Fruit fly (Drosophila melanogaster) whole organism, embryonic: Measurements from ENCODE around the gene CG6015.
A peak's percentile ranks its signal among the peaks of the same experiment; 100 is the strongest.

ENCODE experiments used
- B-H1 ChIP-seq: fragments of 200-800 bp; sonication (Bioruptor generic); IDR thresholded peaks from 3 replicates; pipeline ENCODE4 v1.3.6; 2022; ENCODE audit warnings: missing biosample characterization, missing genetic modification characterization
- Blimp-1 ChIP-seq: fragments of 200-800 bp; sonication (Bioruptor generic); optimal IDR thresholded peaks from 3 replicates; lab custom pipeline; 2018; ENCODE audit warnings: missing biosample characterization, missing genetic modification characterization, mild to moderate bottlenecking, moderate library complexity, missing genetic modification reagents
- CG10147 ChIP-seq: fragments of 200-800 bp; sonication (Bioruptor generic); optimal IDR thresholded peaks from 2 replicates; lab custom pipeline; 2019; ENCODE audit warnings: missing biosample characterization, mild to moderate bottlenecking, missing genetic modification characterization, moderate library complexity
- CG10543 ChIP-seq: fragments of 200-800 bp; sonication (Bioruptor generic); optimal IDR thresholded peaks from 3 replicates; lab custom pipeline; 2017; ENCODE audit warnings: missing biosample characterization, mild to moderate bottlenecking, missing genetic modification characterization, moderate library complexity
- CG10654 ChIP-seq: fragments of 200-800 bp; sonication (Bioruptor generic); optimal IDR thresholded peaks from 2 replicates; lab custom pipeline; 2016; ENCODE audit warnings: missing biosample characterization, missing genetic modification characterization
- CG11398 ChIP-seq: fragments of 200-800 bp; sonication (Bioruptor generic); optimal IDR thresholded peaks from 2 replicates; lab custom pipeline; 2016; ENCODE audit warnings: missing biosample characterization, missing genetic modification characterization
- CG13424 ChIP-seq: fragments of 200-800 bp; sonication (Bioruptor generic); optimal IDR thresholded peaks from 2 replicates; lab custom pipeline; 2019; ENCODE audit warnings: missing biosample characterization, mild to moderate bottlenecking, missing genetic modification characterization, moderate library complexity
- CG13624 ChIP-seq: fragments of 200-800 bp; sonication (Bioruptor generic); optimal IDR thresholded peaks from 2 replicates; lab custom pipeline; 2016; ENCODE audit warnings: missing biosample characterization, missing genetic modification characterization
- CG17385 ChIP-seq: fragments of 200-800 bp; sonication (Bioruptor generic); optimal IDR thresholded peaks from 3 replicates; lab custom pipeline; 2018; ENCODE audit warnings: missing biosample characterization, mild to moderate bottlenecking, missing genetic modification characterization
- CG18262 ChIP-seq: fragments of 200-800 bp; optimal IDR thresholded peaks from 3 replicates; lab custom pipeline; 2019; ENCODE audit warnings: missing biosample characterization, mild to moderate bottlenecking, missing genetic modification characterization, moderate library complexity
- CG33557 ChIP-seq: fragments of 200-800 bp; sonication (Bioruptor generic); optimal IDR thresholded peaks from 2 replicates; lab custom pipeline; 2019; ENCODE audit warnings: missing biosample characterization, mild to moderate bottlenecking, missing genetic modification characterization, moderate library complexity
- CG42726 ChIP-seq: fragments of 200-800 bp; sonication (Bioruptor generic); IDR thresholded peaks from 2 replicates; pipeline ENCODE4 v1.3.6; 2022; ENCODE audit warnings: missing biosample characterization, missing genetic modification characterization; ENCODE audit not compliant: partially characterized antibody
- CG4328 ChIP-seq: fragments of 200-800 bp; sonication (Bioruptor generic); optimal IDR thresholded peaks from 3 replicates; lab custom pipeline; 2017; ENCODE audit warnings: missing biosample characterization, missing genetic modification reagents, missing genetic modification characterization
- CG6175 ChIP-seq: fragments of 200-800 bp; sonication (Bioruptor generic); IDR thresholded peaks from 3 replicates; pipeline ENCODE4 v1.3.6; 2022; ENCODE audit warnings: missing biosample characterization, missing genetic modification characterization
- CG7745 ChIP-seq: fragments of 200-800 bp; sonication (Bioruptor generic); optimal IDR thresholded peaks from 2 replicates; lab custom pipeline; 2018; ENCODE audit warnings: missing biosample characterization, mild to moderate bottlenecking, missing genetic modification characterization, moderate library complexity
- CG7963 ChIP-seq: fragments of 200-800 bp; sonication (Bioruptor generic); IDR thresholded peaks from 3 replicates; pipeline ENCODE4 v1.3.6; 2022; ENCODE audit warnings: missing biosample characterization, missing genetic modification characterization; ENCODE audit not compliant: partially characterized antibody
- CG9876 ChIP-seq: fragments of 200-800 bp; sonication (Bioruptor generic); optimal IDR thresholded peaks from 2 replicates; lab custom pipeline; 2016; ENCODE audit warnings: missing biosample characterization, missing genetic modification characterization
- CG9932 ChIP-seq: fragments of 200-800 bp; sonication (Bioruptor generic); IDR thresholded peaks from 2 replicates; pipeline ENCODE4 v1.3.6; 2022; ENCODE audit warnings: missing biosample characterization, missing genetic modification characterization
- CHES-1-like ChIP-seq: fragments of 200-800 bp; sonication (Bioruptor generic); optimal IDR thresholded peaks from 2 replicates; lab custom pipeline; 2016; ENCODE audit warnings: missing biosample characterization, missing genetic modification characterization
- CoRest ChIP-seq: fragments of 200-800 bp; sonication (Bioruptor generic); optimal IDR thresholded peaks from 3 replicates; lab custom pipeline; 2018; ENCODE audit warnings: missing biosample characterization, mild to moderate bottlenecking, missing genetic modification characterization, moderate library complexity
- Dek ChIP-seq: fragments of 200-800 bp; sonication (Bioruptor generic); optimal IDR thresholded peaks from 3 replicates; lab custom pipeline; 2019; ENCODE audit warnings: missing biosample characterization, mild to moderate bottlenecking, missing genetic modification characterization, moderate library complexity
- Dll ChIP-seq: fragments of 200-800 bp; sonication (Bioruptor generic); IDR thresholded peaks from 4 replicates; pipeline ENCODE4 v1.3.6; 2022; ENCODE audit warnings: missing biosample characterization, missing genetic modification characterization; ENCODE audit not compliant: partially characterized antibody
- Hand ChIP-seq: fragments of 200-800 bp; sonication (Bioruptor generic); optimal IDR thresholded peaks from 2 replicates; lab custom pipeline; 2017; ENCODE audit warnings: mild to moderate bottlenecking, missing biosample characterization, missing genetic modification reagents, missing genetic modification characterization
- Hsf ChIP-seq: fragments of 200-800 bp; sonication (Bioruptor generic); optimal IDR thresholded peaks from 3 replicates; lab custom pipeline; 2016; ENCODE audit warnings: missing biosample characterization, missing genetic modification characterization
- Optix ChIP-seq: fragments of 200-800 bp; sonication (Bioruptor generic); IDR thresholded peaks from 3 replicates; pipeline ENCODE4 v1.3.6; 2022; ENCODE audit warnings: missing biosample characterization, missing genetic modification characterization
- az2 ChIP-seq: fragments of 200-800 bp; sonication (Bioruptor generic); optimal IDR thresholded peaks from 3 replicates; lab custom pipeline; 2016; ENCODE audit warnings: missing biosample characterization, missing genetic modification characterization
- bbx ChIP-seq: fragments of 200-800 bp; sonication (Bioruptor generic); IDR thresholded peaks from 2 replicates; pipeline ENCODE4 v1.3.6; 2022; ENCODE audit warnings: missing biosample characterization, missing genetic modification characterization; ENCODE audit not compliant: partially characterized antibody
- bcd ChIP-seq: fragments of 200-800 bp; sonication (Bioruptor generic); optimal IDR thresholded peaks from 2 replicates; lab custom pipeline; 2017; ENCODE audit warnings: missing biosample characterization, mild to moderate bottlenecking, missing genetic modification characterization
- dati ChIP-seq: fragments of 200-800 bp; sonication (Bioruptor generic); IDR thresholded peaks from 2 replicates; pipeline ENCODE4 v1.3.6; 2022; ENCODE audit warnings: missing biosample characterization, missing genetic modification characterization
- ems ChIP-seq: fragments of 200-800 bp; sonication (Bioruptor generic); optimal IDR thresholded peaks from 3 replicates; lab custom pipeline; 2016; ENCODE audit warnings: missing biosample characterization, missing genetic modification characterization
- eve ChIP-seq, 2 experiments: fragments of >200 bp; optimal IDR thresholded peaks; 2 replicates each; lab custom pipeline; 2017; ENCODE audit warnings: missing biosample characterization in 2 of 2, missing genetic modification characterization in 2 of 2
- fd64A ChIP-seq: fragments of 200-800 bp; sonication (Bioruptor generic); optimal IDR thresholded peaks from 3 replicates; lab custom pipeline; 2018; ENCODE audit warnings: missing biosample characterization, mild to moderate bottlenecking, missing genetic modification characterization
- fu2 ChIP-seq: fragments of 200-800 bp; sonication (Bioruptor generic); optimal IDR thresholded peaks from 2 replicates; lab custom pipeline; 2016; ENCODE audit warnings: missing biosample characterization, missing genetic modification characterization
- gce ChIP-seq: fragments of 200-800 bp; sonication (Bioruptor generic); IDR thresholded peaks from 3 replicates; pipeline ENCODE4 v1.3.6; 2022; ENCODE audit warnings: missing biosample characterization, missing genetic modification characterization
- insv ChIP-seq, 2 experiments: fragments of 200-800 bp; sonication (Bioruptor generic); optimal IDR thresholded peaks; 3 replicates each; lab custom pipeline; 2016 to 2018; ENCODE audit warnings: missing biosample characterization in 2 of 2, missing genetic modification characterization in 2 of 2
- kay ChIP-seq: fragments of 200-800 bp; sonication (Bioruptor generic); optimal IDR thresholded peaks from 2 replicates; lab custom pipeline; 2016; ENCODE audit warnings: missing biosample characterization, missing genetic modification characterization
- lbe ChIP-seq: fragments of 200-800 bp; sonication (Bioruptor generic); optimal IDR thresholded peaks from 2 replicates; lab custom pipeline; 2016; ENCODE audit warnings: missing biosample characterization, mild to moderate bottlenecking, missing genetic modification characterization
- mam ChIP-seq: fragments of 200-800 bp; sonication (Bioruptor generic); optimal IDR thresholded peaks from 3 replicates; lab custom pipeline; 2016; ENCODE audit warnings: missing biosample characterization, missing genetic modification characterization
- pan ChIP-seq, 4 experiments: fragments of >200 bp in 3 of 4; fragments of 200-800 bp in 1 of 4; sonication (Bioruptor generic) in 1 of 4; optimal IDR thresholded peaks in 3 of 4; IDR thresholded peaks in 1 of 4; 2 replicates each; pipeline versions ENCODE4 v1.3.6 to Lab custom; 2017 to 2022; ENCODE audit warnings: missing biosample characterization in 2 of 4, missing genetic modification characterization in 2 of 4, mixed read lengths in 1 of 4
- pros ChIP-seq: fragments of 200-800 bp; sonication (Bioruptor generic); optimal IDR thresholded peaks from 3 replicates; lab custom pipeline; 2019; ENCODE audit warnings: missing biosample characterization, mild to moderate bottlenecking, missing genetic modification characterization, moderate library complexity
- psq ChIP-seq: fragments of 200-800 bp; sonication (Bioruptor generic); optimal IDR thresholded peaks from 2 replicates; lab custom pipeline; 2017; ENCODE audit warnings: missing biosample characterization, missing genetic modification characterization
- sd ChIP-seq: fragments of 200-800 bp; sonication (Bioruptor generic); optimal IDR thresholded peaks from 3 replicates; lab custom pipeline; 2018; ENCODE audit warnings: missing biosample characterization, mild to moderate bottlenecking, missing genetic modification characterization, moderate library complexity
- tin ChIP-seq: fragments of 200-800 bp; sonication (Bioruptor generic); optimal IDR thresholded peaks from 3 replicates; lab custom pipeline; 2016; ENCODE audit warnings: missing biosample characterization, missing genetic modification characterization
- unc-4 ChIP-seq: fragments of 200-800 bp; sonication (Bioruptor generic); IDR thresholded peaks from 2 replicates; pipeline ENCODE4 v1.3.6; 2022; ENCODE audit warnings: missing biosample characterization, missing genetic modification characterization; ENCODE audit not compliant: partially characterized antibody
- usp ChIP-seq: fragments of >200 bp; optimal IDR thresholded peaks from 2 replicates; lab custom pipeline; 2017; ENCODE audit warnings: missing biosample characterization, missing genetic modification characterization
- vnd ChIP-seq: fragments of 200-800 bp; sonication (Bioruptor generic); IDR thresholded peaks from 3 replicates; pipeline ENCODE4 v1.3.6; 2022; ENCODE audit warnings: missing biosample characterization, missing genetic modification characterization; ENCODE audit not compliant: partially characterized antibody
- z ChIP-seq: fragments of 200-800 bp; sonication (Bioruptor generic); IDR thresholded peaks from 3 replicates; pipeline ENCODE4 v1.3.6; 2022; ENCODE audit warnings: missing biosample characterization, missing genetic modification characterization

CG6015 gene

DNA sequence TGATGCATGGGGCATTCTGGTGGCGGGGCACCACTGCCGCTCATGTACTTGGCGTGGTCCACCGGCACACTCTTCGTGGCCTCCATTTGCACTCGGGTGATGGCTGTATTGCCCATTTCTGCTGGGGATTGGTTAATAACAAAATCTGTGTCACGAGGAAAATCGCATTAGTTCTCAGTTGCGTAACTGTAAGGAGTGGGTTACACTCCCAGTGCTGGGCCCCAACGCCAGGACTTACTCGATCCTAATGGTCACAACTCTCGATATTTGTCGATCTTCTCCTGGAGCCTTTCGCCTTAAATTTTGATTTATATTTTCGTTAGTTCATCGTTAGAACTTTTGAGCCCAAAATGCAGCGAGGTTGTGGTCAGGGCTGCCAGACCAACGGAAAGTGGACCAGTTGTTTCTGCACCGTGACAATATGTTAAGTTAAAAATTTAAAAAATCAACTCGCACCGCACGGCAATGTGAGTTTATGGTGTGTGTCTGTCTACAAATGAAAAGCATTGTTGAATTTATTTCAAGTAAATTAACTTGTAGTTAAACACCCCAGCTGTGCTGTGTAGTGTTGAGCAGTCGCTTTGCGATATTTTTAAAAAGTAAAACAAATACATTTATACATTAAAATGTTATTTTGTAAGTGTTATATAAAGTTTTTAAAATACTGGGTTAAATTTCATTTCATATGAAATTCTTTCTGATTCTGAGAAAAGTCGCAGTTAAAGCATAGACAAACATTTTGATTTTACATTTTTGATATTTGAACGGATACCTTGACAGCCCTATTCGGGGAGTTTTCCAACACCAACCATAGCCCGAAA is 7.0 kb downstream of the CG6015 start, which contains the start of the genes Cchl and ND-42 (continued):
- TF ChIP-seq Blimp-1 (GFP tag; lab: Kevin White, UChicago) (no peak), CG4328 (GFP tag; lab: Kevin White, UChicago) (peak; percentile 81), bcd (peak; percentile 83), CG17385 (GFP tag; lab: Kevin White, UChicago) (peak; percentile 82), Dek (peak; percentile 76), usp (GFP tag; lab: Kevin White, UChicago) (no peak), CG18262 (tag; lab: Kevin White, UChicago) (peak; percentile 75), CG7745 (tag; lab: Kevin White, UChicago) (no peak), CG6175 (GFP tag; lab: Robert Waterston, UW) (no peak; the same call in 2 of the 3 replicates), bbx (GFP tag; lab: Robert Waterston, UW) (peak; percentile 39; the same call in 1 of the 2 replicates), Optix (peak; percentile 74), z (no peak), az2 (GFP tag; lab: Kevin White, UChicago) (peak; percentile 81), CG13624 (peak; percentile 66)

- TF ChIP-seq CG7963 (GFP tag; lab: Robert Waterston, UW) (no peak), CG33557 (GFP tag; lab: Kevin White, UChicago) (no peak), CG9932 (peak; percentile 44; the same call in 1 of the 2 replicates), fu2 (GFP tag; lab: Kevin White, UChicago) (peak; percentile 3), CG13424 (tag; lab: Kevin White, UChicago) (peak; percentile 22), unc-4 (peak; percentile 20), vnd (no peak), gce (GFP tag; lab: Robert Waterston, UW) (no peak), Dll (peak; percentile 29; the same call in 2 of the 4 replicates), B-H1 (GFP tag; lab: Robert Waterston, UW) (no peak), tin (peak; percentile 2), eve (GFP tag; optimal IDR thresholded peaks at IDR 0.05; lab: Kevin White, UChicago) (no peak), pros (GFP tag; lab: Kevin White, UChicago) (no peak), CHES-1-like (GFP tag; lab: Kevin White, UChicago) (peak; percentile 16), CG11398 (no peak), kay (GFP tag; lab: Kevin White, UChicago) (peak; percentile 21), ems (GFP tag; lab: Kevin White, UChicago) (peak; percentile 36), sd (peak; percentile 81), CG9876 (GFP tag; lab: Kevin White, UChicago) (no peak), CoRest (tag; lab: Kevin White, UChicago) (no peak), Hsf (peak; percentile 7), insv (GFP tag; optimal IDR thresholded peaks at IDR 0.05; lab: Kevin White, UChicago) (no peak), psq (GFP tag; lab: Kevin White, UChicago) (no peak), Hand (GFP tag; lab: Kevin White, UChicago) (no peak), fd64A (GFP tag; lab: Kevin White, UChicago) (no peak), CG10654 (GFP tag; lab: Kevin White, UChicago) (no peak), CG10543 (GFP tag; lab: Kevin White, UChicago) (peak; percentile 0), CG42726 (GFP tag; lab: Robert Waterston, UW) (peak; percentile 18; the same call in 1 of the 2 replicates), mam (GFP tag; lab: Kevin White, UChicago) (peak; percentile 33), dati (GFP tag; lab: Robert Waterston, UW) (no peak), CG10147 (GFP tag; lab: Kevin White, UChicago) (no peak), lbe (peak; percentile 19), pan (optimal IDR thresholded peaks at IDR 0.05; lab: Kevin White, UChicago) (no peak), pan (GFP tag; optimal IDR thresholded peaks at IDR 0.05 in 1 of 2, IDR thresholded peaks at IDR 0.05 in 1 of 2) (peak in 1 of 2 experiments; percentile 16)
Observed at dm6 chr3R:22025320-22025719, 8.8 kb downstream of the CG6015 start, which contains the start of gene CG6028. Gene CG6028, minus strand, starts transcription at chr3R:22025506.
